Worm (Caenorhabditis elegans) whole organism, L1 larva: ENCODE measurements around the gene mgl-1.

ENCODE experiments used
- aha-1 ChIP-seq: fragments of 150-350 bp; optimal IDR thresholded peaks from 2 replicates; lab custom pipeline; 2014; ENCODE audit warnings: missing biosample characterization, missing genetic modification characterization
- nhr-11 ChIP-seq: fragments of 150-350 bp; optimal IDR thresholded peaks from 2 replicates; lab custom pipeline; 2014; ENCODE audit warnings: missing biosample characterization, missing genetic modification characterization
- nhr-237 ChIP-seq: fragments of 150-350 bp; optimal IDR thresholded peaks from 2 replicates; lab custom pipeline; 2014; ENCODE audit warnings: missing biosample characterization, missing genetic modification characterization
- nhr-28 ChIP-seq: fragments of 150-350 bp; optimal IDR thresholded peaks from 2 replicates; lab custom pipeline; 2014; ENCODE audit warnings: missing biosample characterization, missing genetic modification characterization
- nhr-90 ChIP-seq: sonication (generic microtip); optimal IDR thresholded peaks from 2 replicates; lab custom pipeline; 2016; ENCODE audit warnings: mild to moderate bottlenecking, missing genetic modification characterization, missing compliant biosample characterization; ENCODE audit not compliant: poor library complexity
- pqm-1 ChIP-seq: sonication (generic microtip); optimal IDR thresholded peaks from 3 replicates; lab custom pipeline; 2017; ENCODE audit warnings: missing biosample characterization, missing genetic modification characterization
- snpc-4 ChIP-seq: fragments of 150-350 bp; optimal IDR thresholded peaks from 2 replicates; lab custom pipeline; 2014; ENCODE audit warnings: missing biosample characterization, missing genetic modification characterization
- unc-62 ChIP-seq: fragments of 150-350 bp; optimal IDR thresholded peaks from 2 replicates; lab custom pipeline; 2014; ENCODE audit warnings: missing biosample characterization, missing genetic modification reagents, missing genetic modification characterization
- ztf-11 ChIP-seq, 2 experiments: sonication (generic microtip); optimal IDR thresholded peaks; 2 replicates each; lab custom pipeline; 2016 to 2017; ENCODE audit warnings: missing genetic modification characterization in 2 of 2, missing biosample characterization in 1 of 2, missing compliant biosample characterization in 1 of 2

DNA sequence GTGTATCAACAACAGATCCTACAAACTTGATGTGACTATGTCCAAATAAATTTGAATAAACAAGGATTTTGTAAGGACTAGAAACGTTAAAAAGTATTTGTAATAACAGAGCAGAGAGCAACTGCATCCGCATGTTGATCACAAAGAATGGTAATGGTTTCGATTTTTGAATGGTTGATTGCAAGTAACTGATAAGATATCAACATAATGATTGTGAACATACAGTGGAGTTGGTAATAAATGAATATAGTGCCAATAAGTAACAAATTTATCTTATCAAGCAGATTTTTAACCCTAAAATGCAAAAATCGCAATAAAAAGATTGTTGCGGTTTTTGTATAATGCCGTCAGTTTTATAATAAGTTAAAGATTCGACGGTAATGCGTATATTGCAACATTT lies 51.1 kb downstream of the mgl-1 start, which contains the start of gene ugt-23:
- TF ChIP-seq pqm-1 (tag; lab: Kevin White, UChicago) (no peak), unc-62 (GFP tag; lab: Kevin White, UChicago) (no peak), nhr-90 (tag; lab: Kevin White, UChicago) (no peak), ztf-11 (tag; optimal IDR thresholded peaks at IDR 0.05; lab: Kevin White, UChicago) (no peak), snpc-4 (tag; lab: Kevin White, UChicago) (no peak), nhr-11 (tag; lab: Kevin White, UChicago) (no peak), nhr-28 (tag; lab: Kevin White, UChicago) (no peak), nhr-237 (no peak), aha-1 (tag; lab: Kevin White, UChicago) (no peak)
